Fruit fly (Drosophila melanogaster) Kc167 (cell line): ENCODE results near the gene CG5355.

Experiments
- Sin3A ChIP-seq: fragments of >200 bp; optimal IDR thresholded peaks from 2 replicates; lab custom pipeline; 2018; ENCODE audit warnings: missing external identifiers
- insv ChIP-seq: fragments of >200 bp; optimal IDR thresholded peaks from 3 replicates; lab custom pipeline; 2018; ENCODE audit warnings: missing external identifiers
- psq ChIP-seq: fragments of >200 bp; optimal IDR thresholded peaks from 2 replicates; lab custom pipeline; 2017; ENCODE audit warnings: missing external identifiers
- ttk ChIP-seq: sonication (Bioruptor generic); optimal IDR thresholded peaks from 2 replicates; lab custom pipeline; 2017; ENCODE audit warnings: missing external identifiers

dm6 chr2L:10387869-10388726, 25.2 kb downstream of the CG5355 start, which contains the start of gene da:
- TF ChIP-seq insv (lab: Kevin White, UChicago) = no peak
- no peak for TF ChIP-seq psq (lab: Kevin White, UChicago)
- TF ChIP-seq ttk (lab: Kevin White, UChicago) = no peak
- no peak for TF ChIP-seq Sin3A (lab: Kevin White, UChicago)
